Fruit fly (Drosophila melanogaster): ENCODE results near the gene Hph.
A peak's percentile ranks its signal among the peaks of the same experiment; 100 is the strongest.

Hph gene

DNA sequence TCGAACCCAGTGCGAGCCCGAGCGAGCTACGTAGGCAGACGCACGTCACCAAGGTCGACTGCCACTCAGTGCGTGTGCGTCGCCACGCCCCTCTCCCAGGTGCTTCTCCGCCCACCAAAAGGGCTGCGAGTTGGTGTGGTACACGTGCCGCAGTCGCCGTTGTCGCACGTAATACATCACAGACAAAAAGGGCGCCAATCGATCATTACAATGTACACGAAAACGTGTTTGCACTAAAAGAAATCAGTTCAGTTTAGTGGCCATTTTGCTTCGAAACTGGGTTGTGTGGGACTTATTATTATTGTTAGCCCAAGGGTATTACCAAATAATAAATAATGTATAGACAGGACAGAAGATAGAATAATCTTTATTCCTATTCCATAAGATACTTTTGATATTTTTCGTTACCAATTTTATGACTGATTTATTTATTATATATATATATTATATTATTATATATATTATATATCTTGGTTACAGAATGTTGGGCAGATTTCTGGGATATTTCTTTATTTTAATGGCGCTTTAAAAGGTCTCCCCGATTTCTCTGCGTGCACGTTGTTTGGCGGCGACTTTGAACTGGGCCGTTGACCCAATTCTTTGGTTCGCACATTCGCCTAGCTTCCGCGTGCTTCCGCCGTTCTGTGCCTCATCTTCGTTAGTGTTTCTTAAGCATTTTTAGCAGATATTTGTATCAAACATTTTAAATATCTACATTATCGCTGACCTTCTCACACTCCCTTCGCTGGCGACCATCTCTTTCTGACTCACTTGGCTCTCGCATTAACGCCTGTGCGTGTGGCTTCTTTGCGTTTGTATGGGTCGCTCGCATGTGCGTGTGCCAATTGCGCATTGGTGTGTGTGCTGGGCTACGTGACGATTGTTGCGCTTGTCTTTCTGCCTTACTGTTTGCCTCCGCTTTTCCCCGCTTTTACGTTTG is 6.7 kb downstream of the Hph start:
- no peak for TF ChIP-seq noc (tag; optimal IDR thresholded peaks at IDR 0.05)

DNA sequence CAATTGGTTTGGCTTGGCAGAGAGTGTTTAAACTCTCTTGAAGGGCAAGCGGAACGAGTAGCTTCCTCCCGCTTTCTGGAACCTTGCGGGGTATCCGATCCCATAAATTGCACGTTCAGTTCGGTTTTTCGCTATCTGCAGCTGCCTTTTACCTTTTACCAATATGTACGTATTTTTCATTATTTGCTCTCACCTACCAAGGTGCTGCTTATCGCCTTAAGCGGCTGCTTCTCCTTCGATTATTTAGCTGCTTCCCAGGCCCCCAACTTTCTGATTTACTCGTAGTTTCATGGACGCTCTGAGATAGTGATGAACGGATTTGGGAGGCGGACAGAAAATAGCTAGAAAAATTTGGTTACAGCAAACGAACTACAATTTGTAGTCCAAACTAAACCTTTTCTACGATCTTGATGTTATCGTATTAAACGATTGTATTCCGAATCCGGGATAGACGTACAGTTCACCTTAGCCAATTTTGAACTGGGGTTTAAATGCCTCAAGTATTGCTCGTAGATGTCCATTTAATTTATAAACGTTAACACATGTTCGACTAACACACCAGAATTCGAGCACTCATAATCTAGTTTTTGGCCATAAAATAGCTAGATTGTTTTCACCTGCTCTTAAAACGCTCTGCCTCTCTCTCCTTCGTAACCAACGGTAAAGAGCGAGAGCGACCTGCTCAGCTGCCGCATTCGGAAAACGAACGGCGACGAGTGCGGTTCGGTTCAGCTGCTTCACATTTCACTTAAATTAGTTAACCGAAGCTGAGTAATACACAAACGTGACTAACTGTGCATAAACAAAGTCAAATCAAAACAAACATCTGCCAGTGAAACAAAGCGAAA is 7.6 kb downstream of the Hph start:
- peak; percentile 72 for TF ChIP-seq noc (tag; optimal IDR thresholded peaks at IDR 0.05)

dm6 chr3R:5266282-5266681 is 9.4 kb downstream of the Hph start:
- no peak for TF ChIP-seq noc (tag; optimal IDR thresholded peaks at IDR 0.05)

DNA sequence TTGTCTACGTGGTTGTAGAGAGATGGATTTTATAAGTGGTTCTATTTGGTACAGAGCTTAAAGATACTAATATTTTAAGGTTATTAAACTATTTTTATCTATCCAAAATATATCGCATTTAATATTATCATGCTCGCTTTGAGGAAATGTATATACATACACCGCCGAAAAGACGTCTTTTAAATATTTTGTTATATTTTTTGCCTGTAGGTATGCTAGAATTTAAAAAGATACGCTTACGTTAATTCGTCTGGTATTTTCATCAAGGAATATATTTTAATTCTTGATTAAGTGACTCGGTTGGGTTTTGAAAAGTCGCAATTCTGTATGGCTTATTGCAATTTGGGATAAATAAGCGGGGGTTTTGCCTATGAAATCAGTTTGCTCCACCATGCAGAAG is 11.7 kb downstream of the Hph start:
- TF ChIP-seq noc (tag; optimal IDR thresholded peaks at IDR 0.05) = no peak

- TF ChIP-seq noc (tag; optimal IDR thresholded peaks at IDR 0.05) = no peak
These were observed 14.0 kb downstream of the Hph start for dm6 chr3R:5270806-5271205.

DNA sequence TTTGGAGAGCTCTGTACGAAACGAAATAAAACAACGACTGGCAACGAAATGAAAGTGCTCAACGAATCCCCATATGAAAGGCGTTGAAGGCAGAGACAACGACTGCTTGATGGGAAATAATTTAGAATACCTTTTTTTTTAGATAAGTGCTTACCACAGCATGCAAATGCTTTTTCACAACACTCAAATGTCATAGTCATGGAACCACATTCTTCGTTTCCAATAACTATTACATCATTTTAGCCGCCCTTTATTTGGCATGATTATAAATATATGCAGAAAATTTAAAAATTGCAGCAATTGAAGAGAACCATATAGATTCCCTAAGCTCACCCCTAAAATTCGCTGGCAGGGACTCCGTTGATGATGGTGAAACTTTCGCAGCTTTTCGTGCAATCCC is 20.9 kb downstream of the Hph start, which contains the start of gene CG31538:
Gene CG31538 (minus strand): TSS at position 101 of the 400 bp plus-strand sequence.
- TF ChIP-seq noc (tag; optimal IDR thresholded peaks at IDR 0.05) = no peak

dm6 chr3R:5278627-5279026 is 21.8 kb downstream of the Hph start:
- TF ChIP-seq noc (tag; optimal IDR thresholded peaks at IDR 0.05) = peak; percentile 41

- TF ChIP-seq noc (tag; optimal IDR thresholded peaks at IDR 0.05) = no peak
These were observed 22.9 kb downstream of the Hph start for dm6 chr3R:5279609-5280164.

dm6 chr3R:5280380-5280779 is 23.5 kb downstream of the Hph start:
- no peak for TF ChIP-seq noc (tag; optimal IDR thresholded peaks at IDR 0.05)

DNA sequence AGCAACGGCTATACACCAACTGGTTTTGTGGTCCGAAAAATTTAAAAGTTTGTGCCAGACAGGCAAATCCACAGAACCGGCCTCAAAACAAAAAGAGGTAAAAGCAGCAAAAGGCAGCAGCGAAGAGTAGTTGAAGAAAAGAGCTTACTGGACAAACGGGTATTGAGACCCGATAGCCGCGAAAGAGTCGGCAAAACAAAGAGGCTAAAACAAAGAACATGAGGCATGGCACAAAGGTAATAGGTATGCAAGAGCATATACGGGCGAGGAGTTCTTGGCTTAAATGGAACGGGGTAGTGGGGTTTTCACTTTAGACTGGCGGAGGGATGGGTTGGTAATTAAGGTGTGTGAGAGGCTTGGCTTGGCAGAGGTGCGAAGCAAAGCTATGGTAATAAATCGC is 24.3 kb downstream of the Hph start:
- TF ChIP-seq noc (tag; optimal IDR thresholded peaks at IDR 0.05) = no peak

DNA sequence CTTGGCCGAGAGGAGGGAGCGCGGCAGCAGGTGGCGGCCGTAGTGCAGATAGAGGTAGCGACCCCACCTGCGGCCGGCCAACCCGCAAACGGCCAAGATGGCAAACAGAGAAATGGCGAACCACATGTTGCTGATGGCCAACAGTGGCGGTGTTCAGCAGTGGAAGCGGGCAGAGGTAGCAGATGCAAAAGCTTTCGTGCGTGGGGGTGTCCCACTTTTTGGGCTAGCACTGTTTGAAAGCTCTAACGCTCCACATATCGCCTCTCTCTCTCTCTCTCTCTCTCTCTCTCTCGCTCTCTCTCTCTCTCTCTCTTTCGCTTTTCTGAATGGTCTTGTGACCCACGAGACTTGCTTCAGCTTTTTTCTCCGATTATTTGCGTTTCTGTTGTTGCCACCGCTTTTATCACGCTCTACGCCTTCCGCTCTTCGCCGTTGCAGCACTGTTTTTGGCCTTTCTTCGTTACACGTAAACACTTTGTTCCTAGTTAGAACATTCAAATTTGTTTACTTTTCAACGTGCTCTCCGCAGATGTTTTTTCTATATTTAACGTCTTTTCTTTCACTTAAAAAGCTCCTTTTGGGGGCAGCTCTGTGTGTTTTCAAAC is 26.0 kb downstream of the Hph start:
- no peak for TF ChIP-seq noc (tag; optimal IDR thresholded peaks at IDR 0.05)

DNA sequence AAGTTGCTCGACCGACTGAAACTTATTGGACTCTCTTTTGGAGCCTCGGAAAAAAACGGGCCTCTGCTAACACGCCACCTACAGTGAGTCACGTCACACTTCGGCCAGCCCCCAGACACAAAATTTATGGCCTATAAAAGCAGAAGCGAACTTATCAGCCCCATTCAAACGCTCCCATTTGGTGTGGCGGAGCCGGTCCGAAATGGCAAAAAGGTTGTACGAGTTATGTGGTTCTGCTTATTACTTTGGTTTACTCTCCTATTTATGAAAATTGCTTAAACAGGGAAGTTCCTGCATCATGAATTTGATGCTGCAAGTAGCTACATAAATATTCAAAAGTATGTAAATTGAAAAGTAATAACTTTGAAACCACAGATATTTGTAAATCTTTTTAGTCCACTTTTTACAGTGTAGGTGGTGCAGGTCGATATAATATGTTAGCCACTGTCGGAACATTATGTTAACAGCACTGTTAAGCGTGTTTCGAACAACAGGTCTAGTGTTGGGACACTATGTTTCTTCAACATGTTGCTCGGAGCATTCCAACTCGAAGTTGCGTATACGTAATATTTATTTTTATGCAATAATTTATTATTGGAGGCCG is 26.6 kb downstream of the Hph start:
- TF ChIP-seq noc (tag; optimal IDR thresholded peaks at IDR 0.05) = peak; percentile 93

- no peak for TF ChIP-seq noc (tag; optimal IDR thresholded peaks at IDR 0.05)
These were observed 29.1 kb downstream of the Hph start for dm6 chr3R:5285937-5286336.

dm6 chr3R:5286918-5287636 is 30.2 kb downstream of the Hph start:
- peak; percentile 16 for TF ChIP-seq noc (tag; optimal IDR thresholded peaks at IDR 0.05)

dm6 chr3R:5287965-5288364 is 31.1 kb downstream of the Hph start:
- TF ChIP-seq noc (tag; optimal IDR thresholded peaks at IDR 0.05) = no peak
